Fruit fly (Drosophila melanogaster) S2 (cell line): Measurements from ENCODE around the gene CG18789.
"Not testable (repeated sequence)": the region's sequence is repeated elsewhere in the genome, so short reads cannot be mapped to it uniquely, and the experiment has no call there.

ENCODE experiments used
- CG8478 ChIP-seq: fragments of >200 bp; optimal IDR thresholded peaks from 2 replicates; lab custom pipeline; 2018
- CTCF ChIP-seq, 2 experiments: fragments of >200 bp; optimal IDR thresholded peaks; 2 replicates each; lab custom pipeline; 2018

Gene CG18789

dm6 chr2L:11995332-11995790 is at the start of gene CG18789, which contains the start of gene Qtzl:
Gene CG18789 (minus strand): TSS chr2L:11995432.
Gene Qtzl (plus strand): TSS chr2L:11995740.
- not testable (repeated sequence) for TF ChIP-seq CG8478 (lab: Kevin White, UChicago); CTCF (optimal IDR thresholded peaks at IDR 0.05; lab: Kevin White, UChicago)

DNA sequence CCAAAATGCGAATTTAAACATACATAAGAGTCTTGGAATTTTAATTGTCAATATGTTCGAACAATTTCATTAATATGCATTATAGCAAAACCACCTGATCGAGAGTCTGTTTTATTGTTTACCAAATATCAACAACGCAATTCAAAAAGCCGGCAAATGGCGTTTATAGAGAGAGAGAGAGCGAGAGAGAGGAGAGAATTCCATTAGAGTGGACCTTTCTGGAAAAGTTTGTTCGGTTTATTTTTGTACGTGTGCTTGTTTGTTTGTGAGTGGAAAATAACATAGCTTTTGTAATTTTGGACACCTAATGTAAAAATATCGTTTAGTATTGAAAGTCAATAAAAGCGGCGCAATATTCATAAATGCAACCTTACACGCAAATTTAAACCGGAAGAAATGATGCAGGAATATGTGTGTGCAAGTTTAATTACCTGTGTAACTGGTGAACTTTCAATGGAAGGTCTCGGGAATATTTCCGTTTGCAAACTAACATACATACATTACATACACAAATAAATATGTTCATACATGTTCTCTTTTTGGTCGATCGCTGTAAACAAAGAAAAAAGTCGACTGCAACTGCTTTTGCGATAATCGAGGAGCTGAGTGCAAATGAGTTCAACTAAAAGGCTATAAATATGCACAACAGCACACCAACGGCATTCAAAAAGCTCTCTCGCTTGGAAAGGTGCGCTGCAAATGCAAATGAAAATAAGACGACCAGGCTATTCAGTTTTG is 49.5 kb upstream of the CG18789 start, which contains the start of gene CG6785:
CG6785 (minus strand) TSS at position 588 of the 738 bp plus-strand sequence.
- TF ChIP-seq CTCF (optimal IDR thresholded peaks at IDR 0.05; lab: Kevin White, UChicago) (no peak), CG8478 (lab: Kevin White, UChicago) (no peak)

- no peak for TF ChIP-seq CG8478 (lab: Kevin White, UChicago)
- TF ChIP-seq CTCF (optimal IDR thresholded peaks at IDR 0.05; lab: Kevin White, UChicago), result no peak
Measured at dm6 chr2L:12040510-12040909, 45.3 kb upstream of the CG18789 start, which contains the start of gene CG6766. Gene CG6766 (minus strand): TSS chr2L:12040689.

- TF ChIP-seq CTCF (optimal IDR thresholded peaks at IDR 0.05; lab: Kevin White, UChicago) (no peak), CG8478 (lab: Kevin White, UChicago) (no peak)
Measured at dm6 chr2L:12038177-12038581, 42.9 kb upstream of the CG18789 start, which contains the start of gene Tom70. Gene Tom70 (minus strand): TSS chr2L:12038511.

dm6 chr2L:12033890-12034289 is 38.7 kb upstream of the CG18789 start, which contains the start of gene CG18788:
Gene CG18788 (plus strand): TSS chr2L:12034190.
- TF ChIP-seq CTCF (optimal IDR thresholded peaks at IDR 0.05; lab: Kevin White, UChicago) (no peak), CG8478 (lab: Kevin White, UChicago) (no peak)

DNA sequence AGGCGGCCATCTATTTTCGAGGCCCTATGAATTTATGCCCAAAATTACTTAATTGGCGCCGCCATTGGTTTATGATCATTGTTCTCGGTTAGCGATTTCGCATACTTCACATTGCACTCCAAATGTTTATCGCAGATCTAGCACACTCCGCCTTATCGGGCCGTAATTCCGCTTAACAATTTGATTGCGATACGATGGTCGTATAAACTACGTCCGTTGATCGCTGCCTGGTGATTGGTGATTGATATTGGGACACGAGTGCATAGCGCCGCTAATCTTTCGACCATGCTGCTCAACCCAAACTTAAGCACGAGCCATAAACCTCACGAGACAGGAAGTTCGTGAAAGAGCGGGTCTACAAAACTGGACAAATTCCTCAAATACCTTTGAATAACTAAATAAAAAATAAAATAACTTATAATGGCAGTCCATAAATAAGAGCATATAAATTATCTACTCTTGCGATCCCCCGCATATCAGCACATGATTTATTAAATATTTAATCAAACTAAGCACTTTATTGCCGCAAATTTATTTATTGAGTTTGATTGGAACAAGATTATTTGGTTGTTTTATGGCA is 35.4 kb upstream of the CG18789 start:
- TF ChIP-seq CG8478 (lab: Kevin White, UChicago) (no peak), CTCF (optimal IDR thresholded peaks at IDR 0.05; lab: Kevin White, UChicago) (no peak)

DNA sequence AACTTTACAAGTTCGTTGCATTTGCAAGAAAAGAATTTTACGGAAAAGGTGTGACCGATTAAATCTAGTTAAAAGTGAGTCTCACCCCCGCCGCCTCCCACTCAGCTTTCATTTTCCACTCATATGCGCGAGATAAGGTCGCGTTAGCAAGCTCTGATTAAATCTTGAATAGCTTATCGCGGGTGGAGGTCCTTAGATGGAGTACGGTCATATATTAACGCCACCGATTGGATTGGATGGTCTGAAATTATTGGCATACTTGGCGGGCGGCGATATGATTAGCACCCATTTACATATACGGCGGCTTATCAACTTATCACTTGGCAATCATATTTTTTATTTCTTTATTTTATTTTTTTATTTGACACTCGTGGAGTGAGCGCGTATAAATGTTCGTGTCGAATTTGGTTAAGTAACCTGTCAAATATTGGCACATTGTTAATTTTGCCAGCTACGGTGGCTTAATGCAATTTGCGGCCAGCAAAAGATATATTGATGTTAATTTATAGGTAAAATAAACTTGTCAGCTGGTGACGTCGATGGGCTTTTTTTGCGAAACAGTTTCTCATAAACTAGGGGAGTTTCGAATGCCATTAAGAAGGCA is 34.5 kb upstream of the CG18789 start:
- no peak for TF ChIP-seq CG8478 (lab: Kevin White, UChicago)

DNA sequence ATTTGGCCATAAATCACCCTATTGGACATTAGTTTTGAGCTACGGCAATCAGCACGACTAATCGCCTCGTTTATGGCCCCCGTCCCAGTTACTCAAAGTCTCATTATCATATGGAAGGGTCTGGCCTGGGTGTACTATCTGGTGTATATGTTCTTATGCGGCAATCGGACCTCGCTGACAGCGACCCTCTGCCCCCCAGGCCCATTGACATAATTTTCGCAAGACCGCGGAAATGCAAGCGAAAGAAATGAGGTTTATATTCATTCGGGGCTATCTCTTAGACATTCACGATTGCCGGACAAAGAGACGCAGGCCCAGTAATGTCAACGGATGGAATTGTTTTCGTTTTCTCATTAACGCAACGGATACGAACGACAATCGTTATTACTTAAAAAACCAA is 33.6 kb upstream of the CG18789 start:
- no peak for TF ChIP-seq CG8478 (lab: Kevin White, UChicago)
- no peak for TF ChIP-seq CTCF (optimal IDR thresholded peaks at IDR 0.05; lab: Kevin White, UChicago)

DNA sequence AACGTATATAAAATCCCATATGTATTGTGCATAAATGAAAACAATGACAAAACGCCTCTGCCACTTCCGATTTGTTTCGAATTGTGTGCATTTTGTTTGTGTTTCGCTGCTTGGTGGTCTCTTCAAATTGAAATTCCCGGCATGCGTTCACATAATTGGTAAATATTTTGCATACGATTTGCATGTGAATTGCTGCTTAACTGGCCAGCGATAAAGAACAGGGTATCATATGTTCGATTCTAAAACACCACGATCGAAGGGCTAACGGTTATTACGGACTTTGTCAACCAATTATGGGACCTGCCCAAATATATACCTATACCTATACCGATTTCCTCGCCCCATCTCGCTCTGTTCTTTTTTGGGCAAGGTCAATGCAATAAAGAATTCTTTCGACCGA is 32.9 kb upstream of the CG18789 start:
- no peak for TF ChIP-seq CG8478 (lab: Kevin White, UChicago)
- TF ChIP-seq CTCF (optimal IDR thresholded peaks at IDR 0.05; lab: Kevin White, UChicago), result no peak

- TF ChIP-seq CTCF (optimal IDR thresholded peaks at IDR 0.05; lab: Kevin White, UChicago) (no peak), CG8478 (lab: Kevin White, UChicago) (no peak)
Measured at dm6 chr2L:12027435-12027834, 32.2 kb upstream of the CG18789 start, which contains the start of gene dmGlut. Gene dmGlut (plus strand): TSS chr2L:12027438.

- no peak for TF ChIP-seq CTCF (optimal IDR thresholded peaks at IDR 0.05; lab: Kevin White, UChicago)
- TF ChIP-seq CG8478 (lab: Kevin White, UChicago), result no peak
Measured at dm6 chr2L:12026458-12027431, 31.5 kb upstream of the CG18789 start.

- TF ChIP-seq CG8478 (lab: Kevin White, UChicago) (no peak), CTCF (optimal IDR thresholded peaks at IDR 0.05; lab: Kevin White, UChicago) (no peak)
Measured at dm6 chr2L:12025505-12025904, 30.3 kb upstream of the CG18789 start.

- no peak for TF ChIP-seq CG8478 (lab: Kevin White, UChicago)
Measured at dm6 chr2L:12024104-12024503, 28.9 kb upstream of the CG18789 start.

DNA sequence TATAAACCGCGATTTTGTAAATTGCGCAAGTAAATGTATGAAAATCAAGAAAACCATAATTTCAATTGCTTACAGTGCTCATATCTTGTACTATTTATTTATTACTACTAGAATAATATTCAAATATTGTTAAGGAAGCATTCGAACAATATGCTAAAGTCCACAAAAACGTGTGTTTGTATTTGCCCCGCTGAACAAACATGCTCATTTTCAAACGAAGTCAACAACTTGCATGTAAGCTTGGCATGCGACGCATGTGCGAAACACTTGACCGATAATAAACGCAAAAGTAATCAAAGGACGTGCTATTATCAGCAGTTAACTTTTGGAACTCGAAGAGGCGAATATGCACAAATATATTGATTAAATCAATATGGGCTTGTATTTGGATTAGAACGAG is 26.0 kb upstream of the CG18789 start:
- TF ChIP-seq CG8478 (lab: Kevin White, UChicago), result no peak
- no peak for TF ChIP-seq CTCF (optimal IDR thresholded peaks at IDR 0.05; lab: Kevin White, UChicago)
